Worm (Caenorhabditis elegans) whole organism, young adult: ENCODE data around the gene D2023.6.

Experiments
- F37B4.10 ChIP-seq: fragments of 200-800 bp; sonication (Bioruptor generic); IDR thresholded peaks from 2 replicates; pipeline ENCODE4 v1.3.6; 2022; ENCODE audit warnings: missing genetic modification characterization, missing compliant biosample characterization
- cebp-1 ChIP-seq, 2 experiments: fragments of 200-800 bp in 1 of 2; sonication (Bioruptor generic) in 1 of 2; sonication (generic microtip) in 1 of 2; IDR thresholded peaks in 1 of 2; optimal IDR thresholded peaks in 1 of 2; 2 replicates each; pipeline versions ENCODE4 v1.3.6 to Lab custom; 2017 to 2022; ENCODE audit warnings: missing compliant biosample characterization in 2 of 2, missing genetic modification characterization in 2 of 2, mild to moderate bottlenecking in 1 of 2, missing genetic modification reagents in 1 of 2, moderate library complexity in 1 of 2
- ceh-40 ChIP-seq: fragments of 200-800 bp; sonication (Bioruptor generic); IDR thresholded peaks from 2 replicates; pipeline ENCODE4 v1.3.6; 2022; ENCODE audit warnings: missing genetic modification characterization, missing compliant biosample characterization
- hmg-20 ChIP-seq: fragments of 200-800 bp; sonication (Bioruptor generic); IDR thresholded peaks from 2 replicates; pipeline ENCODE4 v1.3.6; 2022; ENCODE audit warnings: missing genetic modification reagents, missing genetic modification characterization, missing compliant biosample characterization
- lag-1 ChIP-seq: fragments of 200-800 bp; sonication (Bioruptor generic); IDR thresholded peaks from 2 replicates; pipeline ENCODE4 v1.3.6; 2022; ENCODE audit warnings: missing genetic modification reagents, missing genetic modification characterization, missing compliant biosample characterization
- lin-35 ChIP-seq, 3 experiments: fragments of 150-350 bp in 2 of 3; sonication (generic microtip) in 1 of 3; optimal IDR thresholded peaks; 2 replicates each; lab custom pipeline; 2014 to 2018; ENCODE audit warnings: missing biosample characterization in 3 of 3, missing genetic modification characterization in 3 of 3, missing genetic modification reagents in 3 of 3
- nhr-90 ChIP-seq: sonication (generic microtip); optimal IDR thresholded peaks from 2 replicates; lab custom pipeline; 2016; ENCODE audit warnings: missing genotype, mild to moderate bottlenecking, missing genetic modification characterization, missing compliant biosample characterization
- sea-2 ChIP-seq: fragments of 200-800 bp; sonication (Bioruptor generic); IDR thresholded peaks from 2 replicates; pipeline ENCODE4 v1.3.6; 2022; ENCODE audit warnings: missing genetic modification characterization, missing compliant biosample characterization
- snpc-1.3 ChIP-seq: sonication (generic microtip); optimal IDR thresholded peaks from 2 replicates; lab custom pipeline; 2017; ENCODE audit warnings: missing genetic modification characterization, mild to moderate bottlenecking, missing compliant biosample characterization, antibody characterized with exemption, moderate library complexity, missing genotype, missing genetic modification reagents; ENCODE audit not compliant: insufficient read depth
- snpc-4 ChIP-seq, 5 experiments: fragments of 150-350 bp in 1 of 5; sonication (generic microtip) in 4 of 5; optimal IDR thresholded peaks; 2 replicates each; lab custom pipeline; 2014 to 2018; ENCODE audit warnings: missing genetic modification characterization in 5 of 5, missing biosample characterization in 3 of 5, antibody characterized with exemption in 2 of 5, mild to moderate bottlenecking in 2 of 5, missing compliant biosample characterization in 2 of 5, missing genotype in 2 of 5, moderate library complexity in 2 of 5, missing genetic modification reagents in 1 of 5

DNA sequence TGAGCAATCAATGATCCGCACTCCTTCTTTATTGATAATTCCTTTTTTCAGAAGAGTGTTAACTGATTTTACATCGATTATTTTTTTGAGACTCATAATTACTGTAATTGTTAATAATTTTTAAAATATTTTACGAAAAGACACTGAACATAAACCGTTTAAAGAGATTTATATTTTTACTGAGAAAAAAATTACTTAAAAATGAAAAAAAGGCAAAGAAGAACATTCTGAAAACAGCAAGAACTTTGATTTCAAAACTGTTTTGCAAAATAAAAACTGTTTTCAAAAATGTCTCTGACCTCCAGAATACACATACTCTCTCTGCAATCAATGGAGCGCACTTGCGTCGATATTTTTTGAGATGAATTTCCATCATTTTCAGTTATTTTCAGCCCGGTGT is at the start of gene D2023.6, which contains the start of gene mpst-1:
- TF ChIP-seq nhr-90 (tag; lab: Kevin White, UChicago) = no peak
- no peak for TF ChIP-seq snpc-1.3 (tag; lab: Kevin White, UChicago)
- no peak for TF ChIP-seq cebp-1 (GFP tag; IDR thresholded peaks at IDR 0.05; lab: Robert Waterston, UW)
- no peak for TF ChIP-seq cebp-1 (tag; optimal IDR thresholded peaks at IDR 0.05; lab: Kevin White, UChicago)
- no peak for TF ChIP-seq F37B4.10 (GFP tag; lab: Robert Waterston, UW)
- TF ChIP-seq sea-2 (GFP tag; lab: Robert Waterston, UW) = no peak
- TF ChIP-seq lag-1 = no peak
- no peak for TF ChIP-seq hmg-20
- TF ChIP-seq snpc-4 (GFP tag; optimal IDR thresholded peaks at IDR 0.05; lab: Kevin White, UChicago) = no peak
- TF ChIP-seq snpc-4 (tag; optimal IDR thresholded peaks at IDR 0.05; lab: Kevin White, UChicago) = no peak
- TF ChIP-seq ceh-40 (GFP tag; lab: Robert Waterston, UW) = no peak
- no peak for TF ChIP-seq lin-35 (GFP tag; optimal IDR thresholded peaks at IDR 0.05; lab: Kevin White, UChicago)
